Fruit fly (Drosophila melanogaster) whole organism, embryonic: Measurements from ENCODE around the gene Desat2.
A peak's percentile ranks its signal among the peaks of the same experiment; 100 is the strongest.

Experiments
- Aef1 ChIP-seq: fragments of 200-800 bp; sonication (Bioruptor generic); IDR thresholded peaks from 3 replicates; pipeline ENCODE4 v1.3.6; 2022; ENCODE audit warnings: missing biosample characterization, missing genetic modification characterization
- Blimp-1 ChIP-seq: fragments of 200-800 bp; sonication (Bioruptor generic); optimal IDR thresholded peaks from 3 replicates; lab custom pipeline; 2018; ENCODE audit warnings: missing biosample characterization, missing genetic modification characterization, mild to moderate bottlenecking, moderate library complexity, missing genetic modification reagents
- BtbVII ChIP-seq: fragments of 200-800 bp; sonication (Bioruptor generic); optimal IDR thresholded peaks from 3 replicates; lab custom pipeline; 2017; ENCODE audit warnings: missing biosample characterization, mild to moderate bottlenecking, missing genetic modification characterization
- CG10431 ChIP-seq: fragments of 200-800 bp; sonication (Bioruptor generic); optimal IDR thresholded peaks from 3 replicates; lab custom pipeline; 2018; ENCODE audit warnings: missing biosample characterization, mild to moderate bottlenecking, missing genetic modification characterization
- CG11456 ChIP-seq: fragments of 200-800 bp; sonication (Bioruptor generic); IDR thresholded peaks from 3 replicates; pipeline ENCODE4 v1.3.6; 2022; ENCODE audit warnings: missing biosample characterization, missing genetic modification characterization
- CG12391 ChIP-seq: fragments of 200-800 bp; sonication (Bioruptor generic); optimal IDR thresholded peaks from 3 replicates; lab custom pipeline; 2018; ENCODE audit warnings: missing biosample characterization, mild to moderate bottlenecking, missing genetic modification characterization, moderate library complexity
- CG12744 ChIP-seq: fragments of 200-800 bp; sonication (Bioruptor generic); optimal IDR thresholded peaks from 2 replicates; lab custom pipeline; 2016; ENCODE audit warnings: missing biosample characterization, missing genetic modification characterization
- CG13287 ChIP-seq: fragments of 200-800 bp; sonication (Bioruptor generic); IDR thresholded peaks from 2 replicates; pipeline ENCODE4 v1.3.6; 2022; ENCODE audit warnings: missing biosample characterization, missing genetic modification characterization; ENCODE audit not compliant: partially characterized antibody
- CG13424 ChIP-seq: fragments of 200-800 bp; sonication (Bioruptor generic); optimal IDR thresholded peaks from 2 replicates; lab custom pipeline; 2019; ENCODE audit warnings: missing biosample characterization, mild to moderate bottlenecking, missing genetic modification characterization, moderate library complexity
- CG13894 ChIP-seq: fragments of 200-800 bp; sonication (Bioruptor generic); optimal IDR thresholded peaks from 3 replicates; lab custom pipeline; 2018; ENCODE audit warnings: missing biosample characterization, mild to moderate bottlenecking, missing genetic modification characterization, moderate library complexity
- CG17186 ChIP-seq: fragments of 200-800 bp; sonication (Bioruptor generic); optimal IDR thresholded peaks from 3 replicates; lab custom pipeline; 2017; ENCODE audit warnings: missing biosample characterization, missing genetic modification reagents, missing genetic modification characterization
- CG17359 ChIP-seq: fragments of 200-800 bp; sonication (Bioruptor generic); optimal IDR thresholded peaks from 3 replicates; lab custom pipeline; 2018; ENCODE audit warnings: missing biosample characterization, mild to moderate bottlenecking, missing genetic modification characterization, moderate library complexity
- CG18262 ChIP-seq: fragments of 200-800 bp; optimal IDR thresholded peaks from 3 replicates; lab custom pipeline; 2019; ENCODE audit warnings: missing biosample characterization, mild to moderate bottlenecking, missing genetic modification characterization, moderate library complexity
- CG30403 ChIP-seq: fragments of 200-800 bp; sonication (Bioruptor generic); optimal IDR thresholded peaks from 3 replicates; lab custom pipeline; 2016; ENCODE audit warnings: missing biosample characterization, missing genetic modification characterization
- CG3281 ChIP-seq: fragments of 200-800 bp; sonication (Bioruptor generic); optimal IDR thresholded peaks from 3 replicates; lab custom pipeline; 2017; ENCODE audit warnings: missing biosample characterization, mild to moderate bottlenecking, missing genetic modification characterization
- CG4707 ChIP-seq: fragments of 200-800 bp; sonication (Bioruptor generic); optimal IDR thresholded peaks from 2 replicates; lab custom pipeline; 2018; ENCODE audit warnings: missing biosample characterization, mild to moderate bottlenecking, missing genetic modification characterization, moderate library complexity
- CG4854 ChIP-seq: fragments of 200-800 bp; sonication (Bioruptor generic); optimal IDR thresholded peaks from 2 replicates; lab custom pipeline; 2016; ENCODE audit warnings: missing biosample characterization, missing genetic modification characterization, inconsistent platforms
- CG6654 ChIP-seq: fragments of 200-800 bp; sonication (Bioruptor generic); optimal IDR thresholded peaks from 2 replicates; lab custom pipeline; 2017; ENCODE audit warnings: missing biosample characterization, mild to moderate bottlenecking, missing genetic modification characterization
- CG8281 ChIP-seq: fragments of 200-800 bp; sonication (Bioruptor generic); optimal IDR thresholded peaks from 2 replicates; lab custom pipeline; 2018; ENCODE audit warnings: missing biosample characterization, mild to moderate bottlenecking, missing genetic modification characterization, moderate library complexity
- CG8478 ChIP-seq: fragments of >200 bp; optimal IDR thresholded peaks from 2 replicates; lab custom pipeline; 2018
- CG8944 ChIP-seq: fragments of 200-800 bp; sonication (Bioruptor generic); optimal IDR thresholded peaks from 3 replicates; lab custom pipeline; 2016; ENCODE audit warnings: missing biosample characterization, missing genetic modification characterization
- ERR ChIP-seq: fragments of 200-800 bp; sonication (Bioruptor generic); optimal IDR thresholded peaks from 2 replicates; lab custom pipeline; 2016; ENCODE audit warnings: missing biosample characterization, missing genetic modification characterization
- Fer2 ChIP-seq: fragments of 200-800 bp; sonication (Bioruptor generic); optimal IDR thresholded peaks from 2 replicates; lab custom pipeline; 2018; ENCODE audit warnings: missing biosample characterization, mild to moderate bottlenecking, missing genetic modification characterization, moderate library complexity
- HLHmδ ChIP-seq: fragments of 200-800 bp; sonication (Bioruptor generic); optimal IDR thresholded peaks from 2 replicates; lab custom pipeline; 2018; ENCODE audit warnings: missing biosample characterization, mild to moderate bottlenecking, missing genetic modification characterization, moderate library complexity
- HmgZ ChIP-seq: fragments of 200-800 bp; sonication (Bioruptor generic); optimal IDR thresholded peaks from 2 replicates; lab custom pipeline; 2018; ENCODE audit warnings: missing biosample characterization, mild to moderate bottlenecking, missing genetic modification characterization
- MESR4 ChIP-seq: fragments of 200-800 bp; sonication (Bioruptor generic); optimal IDR thresholded peaks from 2 replicates; lab custom pipeline; 2018; ENCODE audit warnings: missing biosample characterization, mild to moderate bottlenecking, missing genetic modification characterization, moderate library complexity
- MTF-1 ChIP-seq: fragments of 200-800 bp; sonication (Bioruptor generic); optimal IDR thresholded peaks from 2 replicates; lab custom pipeline; 2018; ENCODE audit warnings: missing biosample characterization, mild to moderate bottlenecking, missing genetic modification characterization, borderline replicate concordance
- Myb ChIP-seq: fragments of 200-800 bp; sonication (Bioruptor generic); optimal IDR thresholded peaks from 2 replicates; lab custom pipeline; 2016; ENCODE audit warnings: missing biosample characterization, missing genetic modification characterization
- Side ChIP-seq: fragments of 200-800 bp; sonication (Bioruptor generic); optimal IDR thresholded peaks from 2 replicates; lab custom pipeline; 2016; ENCODE audit warnings: missing biosample characterization, missing genetic modification characterization
- Six4 ChIP-seq: fragments of 200-800 bp; sonication (Bioruptor generic); optimal IDR thresholded peaks from 2 replicates; lab custom pipeline; 2016; ENCODE audit warnings: missing biosample characterization, missing genetic modification characterization
- Trl ChIP-seq, 3 experiments: fragments of >200 bp in 2 of 3; fragments of 200-800 bp in 1 of 3; sonication (Bioruptor generic) in 1 of 3; optimal IDR thresholded peaks; 2 replicates in 1 of 3; 3 replicates in 2 of 3; lab custom pipeline; 2016 to 2017; ENCODE audit warnings: missing biosample characterization in 1 of 3, missing genetic modification characterization in 1 of 3
- YL-1 ChIP-seq: fragments of 200-800 bp; sonication (Bioruptor generic); optimal IDR thresholded peaks from 3 replicates; lab custom pipeline; 2017; ENCODE audit warnings: missing biosample characterization, mild to moderate bottlenecking, missing genetic modification characterization
- dysf ChIP-seq: fragments of 200-800 bp; sonication (Bioruptor generic); IDR thresholded peaks from 3 replicates; pipeline ENCODE4 v1.3.6; 2022; ENCODE audit warnings: missing biosample characterization, missing genetic modification characterization
- esg ChIP-seq: fragments of 200-800 bp; sonication (Bioruptor generic); conservative IDR thresholded peaks from 2 replicates; pipeline ENCODE4 v1.3.6; 2022; ENCODE audit warnings: missing biosample characterization, missing genetic modification characterization
- hkb ChIP-seq, 2 experiments: fragments of 200-800 bp in 1 of 2; fragments of >200 bp in 1 of 2; sonication (Bioruptor generic) in 1 of 2; IDR thresholded peaks in 1 of 2; optimal IDR thresholded peaks in 1 of 2; 2 replicates each; pipeline versions ENCODE4 v1.3.6 to Lab custom; 2017 to 2022; ENCODE audit warnings: missing biosample characterization in 1 of 2, missing genetic modification characterization in 1 of 2
- jing ChIP-seq: fragments of 200-800 bp; sonication (Bioruptor generic); optimal IDR thresholded peaks from 2 replicates; lab custom pipeline; 2018; ENCODE audit warnings: missing biosample characterization, mild to moderate bottlenecking, missing genetic modification characterization
- kah ChIP-seq: fragments of 200-800 bp; sonication (Bioruptor generic); optimal IDR thresholded peaks from 2 replicates; lab custom pipeline; 2018; ENCODE audit warnings: missing biosample characterization, mild to moderate bottlenecking, missing genetic modification characterization
- lab ChIP-seq: fragments of 200-800 bp; sonication (Bioruptor generic); optimal IDR thresholded peaks from 3 replicates; lab custom pipeline; 2017; ENCODE audit warnings: missing biosample characterization, missing genetic modification characterization, mild to moderate bottlenecking, moderate library complexity, missing genetic modification reagents
- lbe ChIP-seq: fragments of 200-800 bp; sonication (Bioruptor generic); optimal IDR thresholded peaks from 2 replicates; lab custom pipeline; 2016; ENCODE audit warnings: missing biosample characterization, mild to moderate bottlenecking, missing genetic modification characterization
- lov ChIP-seq, 2 experiments: fragments of 200-800 bp in 1 of 2; fragments of >200 bp in 1 of 2; sonication (Bioruptor generic) in 1 of 2; IDR thresholded peaks in 1 of 2; optimal IDR thresholded peaks in 1 of 2; 2 replicates in 1 of 2; 3 replicates in 1 of 2; pipeline versions ENCODE4 v1.3.6 to Lab custom; 2017 to 2022; ENCODE audit warnings: missing biosample characterization in 1 of 2, missing genetic modification characterization in 1 of 2
- nmo ChIP-seq: fragments of 200-800 bp; sonication (Bioruptor generic); optimal IDR thresholded peaks from 2 replicates; lab custom pipeline; 2018; ENCODE audit warnings: missing biosample characterization, mild to moderate bottlenecking, missing genetic modification characterization, moderate library complexity
- pan ChIP-seq, 4 experiments: fragments of >200 bp in 3 of 4; fragments of 200-800 bp in 1 of 4; sonication (Bioruptor generic) in 1 of 4; optimal IDR thresholded peaks in 3 of 4; IDR thresholded peaks in 1 of 4; 2 replicates each; pipeline versions ENCODE4 v1.3.6 to Lab custom; 2017 to 2022; ENCODE audit warnings: missing biosample characterization in 2 of 4, missing genetic modification characterization in 2 of 4, mixed read lengths in 1 of 4
- sens ChIP-seq: fragments of 200-800 bp; sonication (Bioruptor generic); peaks from one replicate; lab custom pipeline; 2016; ENCODE audit warnings: missing biosample characterization, missing genetic modification characterization
- shn ChIP-seq: fragments of 200-800 bp; sonication (Bioruptor generic); optimal IDR thresholded peaks from 3 replicates; lab custom pipeline; 2016; ENCODE audit warnings: missing biosample characterization, missing genetic modification characterization
- slp2 ChIP-seq: fragments of 200-800 bp; sonication (Bioruptor generic); optimal IDR thresholded peaks from 2 replicates; lab custom pipeline; 2016; ENCODE audit warnings: missing biosample characterization, missing genetic modification characterization
- z ChIP-seq: fragments of 200-800 bp; sonication (Bioruptor generic); IDR thresholded peaks from 3 replicates; pipeline ENCODE4 v1.3.6; 2022; ENCODE audit warnings: missing biosample characterization, missing genetic modification characterization

Gene Desat2

dm6 chr3R:12433764-12434163 lies 2.3 kb upstream of the Desat2 start, which contains the start of the genes Aos1 and Srlp (continued):
- TF ChIP-seq shn (no peak), CG17359 (tag; lab: Kevin White, UChicago) (peak; percentile 35), ERR (GFP tag; lab: Kevin White, UChicago) (no peak), dysf (GFP tag; lab: Robert Waterston, UW) (no peak; the same call in 2 of the 3 replicates), CG8944 (GFP tag; lab: Kevin White, UChicago) (no peak), Myb (GFP tag; lab: Kevin White, UChicago) (no peak), CG12744 (no peak), MESR4 (GFP tag; lab: Kevin White, UChicago) (no peak), CG8281 (tag; lab: Kevin White, UChicago) (no peak), jing (GFP tag; lab: Kevin White, UChicago) (no peak), kah (GFP tag; lab: Kevin White, UChicago) (peak; percentile 27), MTF-1 (GFP tag; lab: Kevin White, UChicago) (no peak), CG10431 (GFP tag; lab: Kevin White, UChicago) (no peak), Aef1 (GFP tag; lab: Robert Waterston, UW) (no peak), z (GFP tag; lab: Robert Waterston, UW) (no peak), CG17186 (GFP tag; lab: Kevin White, UChicago) (peak; percentile 21), YL-1 (GFP tag; lab: Kevin White, UChicago) (peak; percentile 63), Fer2 (tag; lab: Kevin White, UChicago) (peak; percentile 34), slp2 (GFP tag; lab: Kevin White, UChicago) (no peak), esg (no peak), CG30403 (GFP tag; lab: Kevin White, UChicago) (peak; percentile 73), Trl (optimal IDR thresholded peaks at IDR 0.05; lab: Kevin White, UChicago) (no peak), Trl (GFP tag; optimal IDR thresholded peaks at IDR 0.05; lab: Kevin White, UChicago) (no peak), CG3281 (peak; percentile 50), CG6654 (no peak), CG8478 (lab: Kevin White, UChicago) (no peak)
- TF ChIP-seq, all 482 proteins: peak for 146

dm6 chr3R:12439039-12439400 lies 3.0 kb downstream of the Desat2 start, which contains the start of the genes CG17207 and CG46427:
Gene CG17207, minus strand, starts transcription at chr3R:12439139.
Gene CG46427, minus strand, starts transcription at chr3R:12439139.
- TF ChIP-seq pan (optimal IDR thresholded peaks at IDR 0.05; lab: Kevin White, UChicago) = no peak
- no peak for TF ChIP-seq pan (GFP tag; optimal IDR thresholded peaks at IDR 0.05 in 1 of 2, IDR thresholded peaks at IDR 0.05 in 1 of 2)
- no peak for TF ChIP-seq CG18262 (tag; lab: Kevin White, UChicago)
- TF ChIP-seq CG13424 (tag; lab: Kevin White, UChicago) = no peak
- TF ChIP-seq CG13894 (tag; lab: Kevin White, UChicago) = no peak
- no peak for TF ChIP-seq Side (GFP tag; lab: Kevin White, UChicago)
- no peak for TF ChIP-seq lov (optimal IDR thresholded peaks at IDR 0.05; lab: Kevin White, UChicago)
- no peak for TF ChIP-seq lov (GFP tag; IDR thresholded peaks at IDR 0.05; lab: Robert Waterston, UW)
- TF ChIP-seq lbe (GFP tag; lab: Kevin White, UChicago) = no peak
- TF ChIP-seq sens (GFP tag; lab: Kevin White, UChicago) = no peak
- TF ChIP-seq HmgZ (tag; lab: Kevin White, UChicago) = no peak
- no peak for TF ChIP-seq CG11456 (GFP tag; lab: Robert Waterston, UW)
- TF ChIP-seq Fer2 (tag; lab: Kevin White, UChicago) = no peak

dm6 chr3R:12439401-12440143 lies 3.5 kb downstream of the Desat2 start, which contains the start of gene Desat1:
Gene Desat1, plus strand, starts transcription at chr3R:12439600.
- TF ChIP-seq CG4707 (no peak), CG13287 (GFP tag; lab: Robert Waterston, UW) (peak; percentile 94), Blimp-1 (GFP tag; lab: Kevin White, UChicago) (no peak), nmo (GFP tag; lab: Kevin White, UChicago) (peak; percentile 22), hkb (optimal IDR thresholded peaks at IDR 0.05; lab: Kevin White, UChicago) (no peak), hkb (GFP tag; IDR thresholded peaks at IDR 0.05; lab: Robert Waterston, UW) (no peak), CG12391 (tag; lab: Kevin White, UChicago) (peak; percentile 20), Six4 (GFP tag; lab: Kevin White, UChicago) (no peak), CG4854 (no peak), BtbVII (peak; percentile 46), lab (GFP tag; lab: Kevin White, UChicago) (no peak), HLHmδ (GFP tag; lab: Kevin White, UChicago) (no peak)
